Fruit fly (Drosophila melanogaster): ENCODE data around the gene Arl1.

DNA sequence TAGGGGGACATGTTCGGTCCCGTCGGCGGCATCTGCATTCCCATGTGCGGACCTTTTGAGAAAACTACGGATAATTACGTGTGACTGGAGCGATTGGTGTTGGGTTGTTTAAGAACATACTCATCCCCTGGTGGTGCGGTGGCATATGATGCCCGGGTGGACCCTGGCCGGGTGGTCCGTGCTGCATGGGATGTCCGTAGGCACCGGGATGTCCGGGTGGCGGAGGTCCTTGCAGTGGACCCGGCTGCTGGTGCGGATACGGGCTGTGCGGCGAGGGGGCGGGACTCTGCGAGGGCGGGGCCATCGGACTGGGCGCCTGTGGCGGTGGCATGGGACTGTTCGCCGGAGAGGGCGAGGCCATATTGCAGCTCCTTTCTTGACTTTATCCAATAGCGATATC lies 787 bp upstream of the Arl1 start:
- TF ChIP-seq CG4404 (GFP tag; IDR thresholded peaks at IDR 0.05) (no peak), ab (GFP tag; optimal IDR thresholded peaks at IDR 0.05) (no peak), CG15479 (GFP tag; optimal IDR thresholded peaks at IDR 0.05) (no peak), Oaz (GFP tag; IDR thresholded peaks at IDR 0.05) (no peak), bcd (GFP tag; optimal IDR thresholded peaks at IDR 0.05) (no peak), odd (GFP tag; optimal IDR thresholded peaks at IDR 0.05) (no peak), Sry-β (GFP tag; optimal IDR thresholded peaks at IDR 0.05) (no peak), CG31365 (tag; optimal IDR thresholded peaks at IDR 0.05) (no peak), CG5245 (GFP tag; optimal IDR thresholded peaks at IDR 0.05) (no peak)
